Worm (Caenorhabditis elegans) whole organism, L1 larva: ENCODE results near the gene txt-12.
A peak's percentile ranks its signal among the peaks of the same experiment; 100 is the strongest.

Experiments
- C34B4.2 ChIP-seq: sonication (generic microtip); optimal IDR thresholded peaks from 2 replicates; lab custom pipeline; 2017; ENCODE audit warnings: mild to moderate bottlenecking, missing genetic modification characterization, missing compliant biosample characterization
- Y116A8C.19 ChIP-seq: sonication (generic microtip); optimal IDR thresholded peaks from 2 replicates; lab custom pipeline; 2016; ENCODE audit warnings: missing compliant biosample characterization, missing genetic modification characterization, borderline replicate concordance
- aha-1 ChIP-seq: fragments of 150-350 bp; optimal IDR thresholded peaks from 2 replicates; lab custom pipeline; 2014; ENCODE audit warnings: missing biosample characterization, missing genetic modification characterization
- alr-1 ChIP-seq: fragments of 200-800 bp; sonication (Bioruptor generic); optimal IDR thresholded peaks from 2 replicates; lab custom pipeline; 2018; ENCODE audit warnings: borderline replicate concordance, mild to moderate bottlenecking, missing genetic modification characterization, missing compliant biosample characterization
- ceh-82 ChIP-seq, 3 experiments: fragments of 150-350 bp in 1 of 3; sonication (generic microtip) in 2 of 3; optimal IDR thresholded peaks; 2 replicates each; lab custom pipeline; 2014 to 2017; ENCODE audit warnings: missing biosample characterization in 3 of 3, missing genetic modification characterization in 3 of 3
- ceh-88 ChIP-seq: fragments of 200-800 bp; sonication (Bioruptor generic); IDR thresholded peaks from 2 replicates; pipeline ENCODE4 v1.3.6; 2022; ENCODE audit warnings: missing genetic modification characterization, missing compliant biosample characterization
- ces-1 ChIP-seq: fragments of 150-350 bp; optimal IDR thresholded peaks from 2 replicates; lab custom pipeline; 2014; ENCODE audit warnings: missing biosample characterization, missing genetic modification reagents, missing genetic modification characterization
- dpl-1 ChIP-seq, 3 experiments: fragments of 150-350 bp in 2 of 3; sonication (generic microtip) in 1 of 3; optimal IDR thresholded peaks; 2 replicates each; lab custom pipeline; 2014 to 2017; ENCODE audit warnings: missing biosample characterization in 3 of 3, missing genetic modification characterization in 3 of 3, missing genetic modification reagents in 3 of 3
- dsc-1 ChIP-seq: sonication (generic microtip); optimal IDR thresholded peaks from 2 replicates; lab custom pipeline; 2016; ENCODE audit warnings: mild to moderate bottlenecking, missing genetic modification characterization, missing compliant biosample characterization
- efl-1 ChIP-seq, 4 experiments: fragments of 150-350 bp; optimal IDR thresholded peaks in 3 of 4; peaks in 1 of 4; 1 replicate in 1 of 4; 2 replicates in 3 of 4; lab custom pipeline; 2014; ENCODE audit warnings: missing biosample characterization in 2 of 4, missing genetic modification characterization in 2 of 4, missing genetic modification reagents in 2 of 4
- elt-3 ChIP-seq, 6 experiments: fragments of 150-350 bp in 1 of 6; sonication (generic microtip); optimal IDR thresholded peaks; 2 replicates each; lab custom pipeline; 2017 to 2018; ENCODE audit warnings: missing biosample characterization in 6 of 6, missing genetic modification characterization in 6 of 6, inconsistent platforms in 1 of 6
- fkh-4 ChIP-seq: sonication (generic microtip); optimal IDR thresholded peaks from 2 replicates; lab custom pipeline; 2016; ENCODE audit warnings: missing compliant biosample characterization, missing genetic modification characterization, borderline replicate concordance
- fkh-8 ChIP-seq: sonication (generic microtip); optimal IDR thresholded peaks from 2 replicates; lab custom pipeline; 2016; ENCODE audit warnings: mild to moderate bottlenecking, missing genetic modification characterization, missing compliant biosample characterization
- hlh-17 ChIP-seq: fragments of 200-800 bp; sonication (Bioruptor generic); optimal IDR thresholded peaks from 2 replicates; lab custom pipeline; 2018; ENCODE audit warnings: missing genetic modification characterization, mild to moderate bottlenecking, missing compliant biosample characterization, moderate library complexity, borderline replicate concordance
- isw-1 ChIP-seq: fragments of 200-800 bp; sonication (Bioruptor generic); IDR thresholded peaks from 2 replicates; pipeline ENCODE4 v1.3.6; 2022; ENCODE audit warnings: missing genetic modification characterization, missing compliant biosample characterization
- lin-13 ChIP-seq: fragments of 150-350 bp; optimal IDR thresholded peaks from 2 replicates; lab custom pipeline; 2014; ENCODE audit warnings: missing biosample characterization, missing genetic modification reagents, missing genetic modification characterization
- lin-14 ChIP-seq: fragments of 200-800 bp; sonication (Bioruptor generic); optimal IDR thresholded peaks from 2 replicates; lab custom pipeline; 2018; ENCODE audit warnings: mild to moderate bottlenecking, missing genetic modification characterization, moderate library complexity, missing compliant biosample characterization
- lin-15B ChIP-seq: fragments of 150-350 bp; sonication (generic microtip); optimal IDR thresholded peaks from 3 replicates; lab custom pipeline; 2014; ENCODE audit warnings: missing biosample characterization, missing genetic modification characterization
- lin-35 ChIP-seq, 2 experiments: fragments of 150-350 bp; optimal IDR thresholded peaks; 2 replicates each; lab custom pipeline; 2014; ENCODE audit warnings: missing biosample characterization in 2 of 2, missing genetic modification characterization in 2 of 2, missing genetic modification reagents in 2 of 2
- lir-3 ChIP-seq: sonication (generic microtip); optimal IDR thresholded peaks from 2 replicates; lab custom pipeline; 2016; ENCODE audit warnings: mild to moderate bottlenecking, missing genetic modification characterization, moderate library complexity, missing compliant biosample characterization; ENCODE audit not compliant: poor library complexity
- nhr-11 ChIP-seq: fragments of 150-350 bp; optimal IDR thresholded peaks from 2 replicates; lab custom pipeline; 2014; ENCODE audit warnings: missing biosample characterization, missing genetic modification characterization
- nhr-19 ChIP-seq: fragments of 200-800 bp; sonication (Bioruptor generic); conservative IDR thresholded peaks from 2 replicates; pipeline ENCODE4 v1.3.6; 2022; ENCODE audit warnings: missing genetic modification characterization, missing compliant biosample characterization
- nhr-20 ChIP-seq: sonication (generic microtip); optimal IDR thresholded peaks from 2 replicates; lab custom pipeline; 2016; ENCODE audit warnings: mild to moderate bottlenecking, missing genetic modification characterization, missing compliant biosample characterization
- nhr-47 ChIP-seq: sonication (generic microtip); optimal IDR thresholded peaks from 2 replicates; lab custom pipeline; 2016; ENCODE audit warnings: mild to moderate bottlenecking, missing genetic modification characterization, moderate library complexity, missing compliant biosample characterization
- nhr-71 ChIP-seq: sonication (generic microtip); optimal IDR thresholded peaks from 2 replicates; lab custom pipeline; 2016; ENCODE audit warnings: mild to moderate bottlenecking, missing genetic modification characterization, moderate library complexity, missing compliant biosample characterization
- nhr-77 ChIP-seq: fragments of 150-350 bp; optimal IDR thresholded peaks from 2 replicates; lab custom pipeline; 2014; ENCODE audit warnings: missing biosample characterization, missing genetic modification characterization
- nhr-85 ChIP-seq: sonication (generic microtip); peaks from one replicate; lab custom pipeline; 2016; ENCODE audit warnings: missing genetic modification characterization, inconsistent platforms, missing compliant biosample characterization
- nhr-90 ChIP-seq: sonication (generic microtip); optimal IDR thresholded peaks from 2 replicates; lab custom pipeline; 2016; ENCODE audit warnings: mild to moderate bottlenecking, missing genetic modification characterization, missing compliant biosample characterization; ENCODE audit not compliant: poor library complexity
- skn-1 ChIP-seq: fragments of 150-350 bp; optimal IDR thresholded peaks from 2 replicates; lab custom pipeline; 2014; ENCODE audit warnings: missing biosample characterization, missing genetic modification characterization
- sptf-1 ChIP-seq: fragments of 150-350 bp; optimal IDR thresholded peaks from 2 replicates; lab custom pipeline; 2014; ENCODE audit warnings: missing biosample characterization, missing genetic modification characterization
- unc-30 ChIP-seq: sonication (generic microtip); optimal IDR thresholded peaks from 2 replicates; lab custom pipeline; 2017; ENCODE audit warnings: missing biosample characterization, missing genetic modification characterization
- unc-98 ChIP-seq: fragments of 200-800 bp; sonication (Bioruptor generic); IDR thresholded peaks from 2 replicates; pipeline ENCODE4 v1.3.6; 2022; ENCODE audit warnings: missing genetic modification characterization, missing compliant biosample characterization
- xbp-1 ChIP-seq: sonication (generic microtip); optimal IDR thresholded peaks from 2 replicates; lab custom pipeline; 2016; ENCODE audit warnings: missing genetic modification characterization, missing compliant biosample characterization
- zip-4 ChIP-seq: fragments of 200-800 bp; sonication (Bioruptor generic); optimal IDR thresholded peaks from 2 replicates; lab custom pipeline; 2018; ENCODE audit warnings: mild to moderate bottlenecking, missing genetic modification characterization, moderate library complexity, missing compliant biosample characterization

The txt-12 gene

DNA sequence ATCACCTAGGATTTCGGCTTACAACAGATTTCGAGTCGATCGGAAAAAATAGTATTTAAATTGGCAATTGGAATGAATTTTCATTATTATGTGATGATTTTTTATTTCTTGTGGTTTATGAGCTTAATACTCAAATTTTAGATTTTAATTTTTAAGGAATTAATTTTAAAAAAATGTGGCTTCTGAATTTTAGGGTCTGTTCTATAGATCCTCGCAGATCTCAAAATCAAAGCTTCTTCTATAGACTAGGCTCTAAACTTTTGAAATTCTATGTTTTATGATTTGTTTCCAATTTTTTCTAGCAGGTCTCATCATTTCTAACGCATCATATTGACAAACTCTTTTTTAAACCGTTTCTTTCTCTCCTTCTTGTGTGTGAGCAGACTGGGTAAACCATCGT lies at the start of gene txt-12:
Gene txt-12, plus strand, starts transcription at position 301 of the 400 bp plus-strand sequence.
- TF ChIP-seq nhr-47 = no peak
- TF ChIP-seq lin-13 (GFP tag; lab: Kevin White, UChicago) = no peak
- peak; percentile 14 for TF ChIP-seq nhr-77 (tag; lab: Kevin White, UChicago)

DNA sequence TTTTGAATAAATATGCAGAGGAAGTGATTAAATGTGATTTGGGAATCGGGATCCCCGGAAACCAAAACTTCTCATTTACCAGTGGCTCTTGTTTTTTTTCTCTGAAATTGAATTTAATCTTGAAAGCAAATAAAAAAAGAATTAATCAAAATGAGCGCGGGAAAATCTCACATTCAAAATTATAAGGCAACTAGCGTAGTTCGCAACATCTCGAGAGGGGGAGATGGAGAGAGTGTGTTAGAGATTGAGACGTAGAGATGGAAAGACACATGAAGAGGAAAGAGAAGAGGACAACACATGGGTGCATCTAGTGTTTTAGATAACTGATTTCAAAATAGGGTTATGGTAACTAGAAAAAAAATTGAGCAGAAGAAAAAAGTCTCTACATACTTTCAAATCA lies 44.7 kb upstream of the txt-12 start, which contains the start of gene sdc-3:
Gene sdc-3, minus strand, starts transcription at position 101 of the 400 bp plus-strand sequence.
- TF ChIP-seq sptf-1 (no peak), nhr-20 (tag; lab: Kevin White, UChicago) (no peak), ceh-82 (tag; optimal IDR thresholded peaks at IDR 0.05; lab: Kevin White, UChicago) (no peak), dpl-1 (GFP tag; optimal IDR thresholded peaks at IDR 0.05; lab: Kevin White, UChicago) (peak in 2 of 3 experiments; percentile 14 to 46), aha-1 (tag; lab: Kevin White, UChicago) (no peak), nhr-85 (tag; lab: Kevin White, UChicago) (peak; percentile 47), efl-1 (optimal IDR thresholded peaks at IDR 0.05; lab: Kevin White, UChicago) (peak; percentile 1 to 39), efl-1 (GFP tag; optimal IDR thresholded peaks at IDR 0.05 in 1 of 2; lab: Kevin White, UChicago) (peak in 1 of 2 experiments; percentile 29), lir-3 (no peak), isw-1 (GFP tag; lab: Robert Waterston, UW) (no peak), Y116A8C.19 (tag; lab: Kevin White, UChicago) (no peak)
- TF ChIP-seq, all 84 proteins: peak for 3

DNA sequence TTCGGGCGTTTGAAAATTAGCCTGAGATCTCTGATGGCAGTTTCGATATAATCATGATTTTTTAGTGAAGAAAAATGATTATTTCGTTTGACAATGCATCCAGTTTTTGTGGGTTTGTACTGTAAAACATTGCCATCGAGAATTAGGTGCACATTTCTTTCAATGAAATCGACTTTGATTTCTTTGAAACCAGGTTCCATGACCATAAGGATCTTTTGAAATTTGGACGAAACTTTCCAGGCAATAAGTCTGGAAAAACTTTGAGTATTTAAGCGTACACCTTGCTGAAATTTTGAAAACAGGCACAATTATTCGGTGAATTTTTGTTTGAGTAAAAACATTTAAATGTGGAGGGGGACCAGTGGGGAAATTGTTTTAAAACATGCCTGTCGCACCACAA lies 41.0 kb upstream of the txt-12 start:
- TF ChIP-seq efl-1 (optimal IDR thresholded peaks at IDR 0.05; lab: Kevin White, UChicago) (no peak), efl-1 (GFP tag; optimal IDR thresholded peaks at IDR 0.05 in 1 of 2; lab: Kevin White, UChicago) (no peak), lin-15B (tag; lab: Kevin White, UChicago) (no peak), hlh-17 (GFP tag; lab: Kevin White, UChicago) (no peak), nhr-71 (tag; lab: Kevin White, UChicago) (no peak), lin-14 (GFP tag; lab: Kevin White, UChicago) (no peak), nhr-20 (tag; lab: Kevin White, UChicago) (no peak)

DNA sequence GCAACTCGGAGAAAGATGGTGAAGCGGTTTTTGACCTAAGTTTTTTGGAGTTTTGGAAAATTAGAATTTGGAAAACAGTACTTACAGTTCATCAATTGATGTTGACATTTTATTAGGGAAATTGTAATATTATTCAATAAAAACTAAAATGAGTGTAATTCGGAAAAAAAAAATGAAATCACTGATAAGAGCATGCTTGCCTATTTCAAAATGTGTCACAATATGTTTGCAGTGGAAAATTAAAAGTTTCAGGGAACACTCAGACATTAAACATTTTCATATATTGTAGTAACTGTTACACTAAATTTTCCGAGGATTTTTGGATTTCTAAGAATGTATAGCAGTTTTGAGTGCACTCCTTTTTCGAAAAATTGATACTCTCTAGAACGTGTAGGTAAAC lies 40.4 kb upstream of the txt-12 start, which contains the start of the genes fbxa-82 and C25D7.5:
Gene fbxa-82, minus strand, starts transcription at position 163 of the 400 bp plus-strand sequence.
Gene C25D7.5, plus strand, starts transcription at position 283 of the 400 bp plus-strand sequence.
- no peak for TF ChIP-seq nhr-11
- TF ChIP-seq fkh-4 = no peak

DNA sequence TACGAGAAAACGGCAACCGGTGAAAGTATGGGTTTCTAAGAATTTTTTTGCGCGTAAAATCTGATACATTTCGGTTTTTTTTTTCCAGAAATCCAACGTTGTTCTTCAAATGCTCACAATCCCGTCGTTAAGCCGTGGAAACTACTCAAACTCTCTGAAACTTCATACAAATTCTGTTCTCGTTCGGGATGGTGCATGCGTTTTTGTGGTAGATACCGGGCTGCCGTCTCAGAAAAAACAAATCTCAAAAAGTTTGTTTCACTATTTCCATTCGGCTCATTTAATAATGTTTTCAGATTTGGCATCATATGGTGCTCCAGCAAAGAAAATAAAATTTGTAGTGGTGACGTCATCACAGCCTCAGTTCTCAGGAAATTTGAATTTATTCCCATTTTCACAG lies 38.0 kb upstream of the txt-12 start:
- TF ChIP-seq isw-1 (GFP tag; lab: Robert Waterston, UW) (no peak), dsc-1 (tag; lab: Kevin White, UChicago) (no peak), ces-1 (no peak), unc-98 (no peak), unc-30 (no peak), nhr-19 (GFP tag; lab: Robert Waterston, UW) (no peak), ceh-88 (GFP tag; lab: Robert Waterston, UW) (no peak), nhr-90 (tag; lab: Kevin White, UChicago) (no peak), fkh-8 (tag; lab: Kevin White, UChicago) (no peak), elt-3 (tag; optimal IDR thresholded peaks at IDR 0.05; lab: Kevin White, UChicago) (no peak), zip-4 (GFP tag; lab: Kevin White, UChicago) (no peak), alr-1 (no peak), dpl-1 (GFP tag; optimal IDR thresholded peaks at IDR 0.05; lab: Kevin White, UChicago) (no peak), lin-15B (tag; lab: Kevin White, UChicago) (no peak), C34B4.2 (tag; lab: Kevin White, UChicago) (no peak), efl-1 (optimal IDR thresholded peaks at IDR 0.05; lab: Kevin White, UChicago) (no peak), efl-1 (GFP tag; optimal IDR thresholded peaks at IDR 0.05 in 1 of 2; lab: Kevin White, UChicago) (no peak), xbp-1 (tag; lab: Kevin White, UChicago) (no peak), lin-35 (GFP tag; optimal IDR thresholded peaks at IDR 0.05; lab: Kevin White, UChicago) (no peak), skn-1 (tag; lab: Kevin White, UChicago) (no peak)
